Worm (Caenorhabditis elegans): ENCODE measurements around the gene ztf-25.
A peak's percentile ranks its signal among the peaks of the same experiment; 100 is the strongest.
"Not testable (repeated sequence)": the region's sequence is repeated elsewhere in the genome, so short reads cannot be mapped to it uniquely, and the experiment has no call there.

Gene ztf-25

ce11 chrV:17610503-17610902, 8.9 kb downstream of the ztf-25 start, which contains the start of gene Y6G8.15:
Gene Y6G8.15 (minus strand): TSS chrV:17610603.
- TF ChIP-seq bed-1 (GFP tag; IDR thresholded peaks at IDR 0.05); efl-1 (GFP tag; optimal IDR thresholded peaks at IDR 0.05); snpc-1.1 (tag; optimal IDR thresholded peaks at IDR 0.05; ENCODE audit: insufficient read depth): not testable (repeated sequence)

DNA sequence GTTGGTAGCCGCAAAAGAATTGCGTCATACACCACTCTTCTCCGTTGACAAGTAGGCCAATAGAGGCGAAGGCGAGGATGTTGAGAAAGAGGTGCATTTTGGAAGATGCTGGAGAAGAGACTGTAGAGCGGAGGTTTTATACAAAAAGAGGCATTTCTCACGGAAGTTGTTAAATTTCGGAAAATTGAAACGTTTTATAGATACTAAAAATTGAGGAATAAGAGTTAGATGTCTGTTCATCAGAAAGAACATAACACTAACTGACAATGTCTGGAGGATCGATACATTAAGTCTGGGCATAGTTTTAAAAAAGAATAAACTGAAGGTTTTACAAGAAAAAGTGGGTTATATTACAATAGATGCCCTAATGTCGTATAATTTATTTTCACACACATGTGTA, 12.6 kb downstream of the ztf-25 start, which contains the start of gene Y6G8.14:
Gene Y6G8.14, minus strand, starts transcription at position 101 of the 400 bp plus-strand sequence.
- TF ChIP-seq chd-7 (tag; optimal IDR thresholded peaks at IDR 0.05) (no peak), T07F8.4 (tag; optimal IDR thresholded peaks at IDR 0.05) (no peak), snpc-3.4 (tag; optimal IDR thresholded peaks at IDR 0.05) (no peak), egrh-3 (GFP tag; IDR thresholded peaks at IDR 0.05) (no peak), madf-10 (tag; optimal IDR thresholded peaks at IDR 0.05) (no peak), ceh-100 (GFP tag; IDR thresholded peaks at IDR 0.05) (no peak), zfh-2 (GFP tag; conservative IDR thresholded peaks at IDR 0.05) (no peak)

- TF ChIP-seq F55B11.4 (tag; optimal IDR thresholded peaks at IDR 0.05; ENCODE audit: borderline replicate concordance, insufficient read depth) (no peak), attf-6 (GFP tag; IDR thresholded peaks at IDR 0.05) (no peak), F23B12.7 (tag; optimal IDR thresholded peaks at IDR 0.05; ENCODE audit: insufficient read depth) (no peak), attf-3 (GFP tag; conservative IDR thresholded peaks at IDR 0.05) (no peak)
Measured at ce11 chrV:17615609-17616008, 14.0 kb downstream of the ztf-25 start, which contains the start of gene Y6G8.5. Gene Y6G8.5 (minus strand): TSS chrV:17615709.

DNA sequence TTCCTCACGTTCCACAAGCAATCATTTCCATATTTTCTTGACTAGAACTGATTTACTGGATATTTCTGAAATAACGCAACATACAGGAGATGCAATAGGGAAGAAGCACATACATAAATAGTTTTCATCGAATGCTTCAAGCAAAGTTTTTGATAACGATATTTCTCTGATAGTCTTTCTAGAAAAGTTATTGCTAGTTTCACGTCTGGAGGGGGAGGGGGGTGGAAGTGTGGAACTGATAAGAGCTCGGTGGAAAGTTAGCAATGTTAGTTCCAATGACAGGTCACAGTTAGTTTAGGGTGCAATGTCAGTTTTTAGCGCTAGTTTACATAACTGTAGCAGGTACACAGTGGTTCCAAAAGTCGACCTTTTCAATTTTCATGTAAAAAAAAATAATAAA, 15.2 kb downstream of the ztf-25 start, which contains the start of gene Y6G8.6:
Gene Y6G8.6, minus strand, starts transcription at position 98 of the 400 bp plus-strand sequence.
- TF ChIP-seq nhr-80 (tag; optimal IDR thresholded peaks at IDR 0.05): peak; percentile 49
- no peak for TF ChIP-seq attf-5 (GFP tag; optimal IDR thresholded peaks at IDR 0.05)

- TF ChIP-seq hsf-1 (GFP tag; IDR thresholded peaks at IDR 0.05): peak; percentile 90
Measured at ce11 chrV:17618189-17618588, 16.6 kb downstream of the ztf-25 start.

ce11 chrV:17618826-17619225, 17.2 kb downstream of the ztf-25 start:
- peak; percentile 92 for TF ChIP-seq hsf-1 (GFP tag; IDR thresholded peaks at IDR 0.05)

ce11 chrV:17620266-17620665, 18.6 kb downstream of the ztf-25 start, which contains the start of gene Y6G8.8:
Gene Y6G8.8 (plus strand): TSS chrV:17620566.
- TF ChIP-seq ztf-28 (GFP tag; IDR thresholded peaks at IDR 0.05) (no peak), F49E8.2 (tag; optimal IDR thresholded peaks at IDR 0.05; ENCODE audit: insufficient read depth) (no peak), dpl-1 (GFP tag; optimal IDR thresholded peaks at IDR 0.05) (no peak), zfh-2 (GFP tag; conservative IDR thresholded peaks at IDR 0.05) (no peak)

ce11 chrV:17623230-17623629, 21.6 kb downstream of the ztf-25 start, which contains the start of gene F57G4.1:
Gene F57G4.1 (plus strand): TSS chrV:17623530.
- TF ChIP-seq F55B11.4 (tag; optimal IDR thresholded peaks at IDR 0.05; ENCODE audit: borderline replicate concordance, insufficient read depth): no peak
- no peak for TF ChIP-seq rcor-1 (GFP tag; IDR thresholded peaks at IDR 0.05)
- TF ChIP-seq ZK185.1 (tag; optimal IDR thresholded peaks at IDR 0.05; ENCODE audit: poor library complexity, severe bottlenecking): no peak
- TF ChIP-seq ztf-6 (GFP tag; IDR thresholded peaks at IDR 0.05): no peak
- no peak for TF ChIP-seq F57C9.4 (tag; optimal IDR thresholded peaks at IDR 0.05)
- no peak for TF ChIP-seq F52B5.7 (tag; optimal IDR thresholded peaks at IDR 0.05)
- no peak for TF ChIP-seq F57A8.1 (GFP tag; optimal IDR thresholded peaks at IDR 0.05)
- TF ChIP-seq mes-4 (tag; optimal IDR thresholded peaks at IDR 0.05): no peak
- no peak for TF ChIP-seq B0336.3 (GFP tag; IDR thresholded peaks at IDR 0.05)
- no peak for TF ChIP-seq dpff-1 (tag; optimal IDR thresholded peaks at IDR 0.05)
- no peak for TF ChIP-seq hsf-1 (GFP tag; IDR thresholded peaks at IDR 0.05)
- TF ChIP-seq madf-8 (GFP tag; conservative IDR thresholded peaks at IDR 0.05): no peak
- TF ChIP-seq Y56A3A.18 (GFP tag; IDR thresholded peaks at IDR 0.05): no peak
- TF ChIP-seq ztf-26 (tag; optimal IDR thresholded peaks at IDR 0.05): no peak
- no peak for TF ChIP-seq D2030.7 (GFP tag; IDR thresholded peaks at IDR 0.05)
- no peak for TF ChIP-seq bed-1 (GFP tag; IDR thresholded peaks at IDR 0.05)
- no peak for TF ChIP-seq akir-1 (GFP tag; optimal IDR thresholded peaks at IDR 0.05)
